Fruit fly (Drosophila melanogaster): ENCODE results near the gene CG10576.

CG10576 gene

DNA sequence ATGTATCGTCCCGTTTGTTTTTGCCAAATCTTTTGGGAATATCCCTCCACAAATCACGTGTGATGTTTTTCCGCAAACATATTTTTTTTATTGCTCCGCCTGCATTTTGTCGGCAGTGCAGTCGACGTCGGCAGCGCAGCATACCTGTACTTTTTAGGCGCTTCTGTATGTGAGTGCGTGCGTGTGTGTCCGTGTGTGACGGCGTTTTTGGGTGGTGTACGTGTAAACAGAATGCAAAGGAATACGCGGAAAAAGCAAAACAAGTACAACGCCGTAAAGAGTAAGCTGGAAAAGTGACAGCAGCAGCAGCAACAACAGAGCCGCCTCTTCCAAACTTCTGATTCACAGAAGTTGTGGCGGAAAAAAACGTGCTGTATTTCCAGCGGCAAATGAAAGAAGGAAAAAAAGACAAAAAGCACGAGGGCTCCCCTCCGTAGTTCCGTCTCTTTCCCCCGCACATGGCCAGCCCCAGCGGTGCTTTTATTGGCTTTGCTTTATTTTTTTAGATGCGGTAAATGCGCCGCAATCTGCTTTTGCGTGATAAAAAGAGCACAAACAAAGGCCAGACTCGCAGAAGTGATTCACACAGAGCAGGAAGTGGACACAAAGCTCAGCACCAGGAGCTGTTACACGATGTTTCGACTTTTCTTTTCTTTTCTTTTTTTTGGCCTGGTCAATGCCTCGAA lies 4.8 kb upstream of the CG10576 start:
- TF ChIP-seq ttk (optimal IDR thresholded peaks at IDR 0.05) (peak; percentile 24), insv (optimal IDR thresholded peaks at IDR 0.05) (no peak)

DNA sequence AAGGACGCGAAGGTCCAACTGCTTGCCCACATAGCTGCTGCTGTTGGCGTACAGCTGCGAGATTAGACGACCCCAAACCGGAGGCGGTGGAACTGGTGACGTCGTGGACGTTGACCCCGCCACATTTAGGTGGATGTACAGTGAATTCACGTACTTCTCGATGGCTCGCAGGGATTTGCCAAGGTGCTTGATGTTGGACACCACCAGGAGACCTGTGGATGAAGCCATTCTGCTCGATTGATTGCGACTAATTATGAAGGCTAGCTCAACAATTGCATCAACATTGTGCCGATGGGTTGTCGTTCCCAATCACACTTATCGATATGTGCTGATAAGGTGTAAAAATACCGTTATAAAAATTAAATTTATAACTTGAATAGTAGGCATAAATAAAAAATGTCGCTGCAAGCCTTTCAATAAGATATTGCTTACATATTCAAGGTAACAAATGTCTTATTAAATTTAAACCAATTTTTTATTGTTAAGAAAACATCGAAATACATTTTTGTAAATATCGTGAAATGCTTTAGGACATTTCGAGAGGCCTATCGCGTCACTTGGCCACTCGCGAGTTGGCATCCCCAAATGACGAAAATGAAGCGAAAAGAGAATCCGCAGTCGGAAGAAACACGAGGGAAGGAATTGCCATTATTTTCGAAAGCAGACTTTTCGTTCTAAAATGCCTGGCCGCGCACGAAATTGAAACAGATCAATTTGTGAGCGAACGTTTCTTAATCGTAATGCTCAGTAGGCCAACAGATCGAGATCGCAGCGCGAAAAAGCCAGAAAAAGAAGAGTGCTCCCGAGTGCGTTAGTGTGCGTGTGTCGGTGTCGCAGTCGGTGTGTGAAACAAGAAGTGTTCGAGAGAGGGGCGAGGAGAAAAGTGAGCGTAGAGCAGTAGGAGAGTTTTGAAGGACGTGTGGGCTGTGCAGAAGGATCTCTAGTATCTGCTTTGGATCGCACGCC lies 3.3 kb upstream of the CG10576 start, which contains the start of the genes Ppat-Dpck and scny:
Gene Ppat-Dpck, minus strand, starts transcription at position 263 of the 966 bp plus-strand sequence.
Gene scny, plus strand, starts transcription at position 471 of the 966 bp plus-strand sequence.
- TF ChIP-seq insv (optimal IDR thresholded peaks at IDR 0.05) (no peak), psq (optimal IDR thresholded peaks at IDR 0.05) (peak; percentile 65)

DNA sequence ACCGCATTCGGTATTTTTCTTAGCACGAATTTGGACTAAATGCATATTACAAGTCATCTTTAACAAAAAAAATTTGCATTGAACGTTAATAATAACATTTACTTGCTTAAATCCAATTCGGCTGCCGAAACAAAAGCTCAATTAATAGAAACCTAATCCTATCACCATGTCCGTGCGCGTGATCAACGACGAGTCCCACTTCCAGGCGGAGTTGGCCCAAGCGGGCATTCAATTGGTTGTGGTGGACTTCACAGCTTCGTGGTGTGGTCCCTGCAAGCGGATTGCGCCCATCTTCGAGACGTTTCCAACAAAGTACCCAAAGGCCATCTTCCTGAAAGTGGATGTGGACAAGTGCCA lies 320 bp upstream of the CG10576 start, which contains the start of gene Txl:
Gene Txl, plus strand, starts transcription at position 3 of the 357 bp plus-strand sequence.
- TF ChIP-seq Sin3A (optimal IDR thresholded peaks at IDR 0.05): no peak
- no peak for TF ChIP-seq h (optimal IDR thresholded peaks at IDR 0.05)
- no peak for TF ChIP-seq psq (optimal IDR thresholded peaks at IDR 0.05)

DNA sequence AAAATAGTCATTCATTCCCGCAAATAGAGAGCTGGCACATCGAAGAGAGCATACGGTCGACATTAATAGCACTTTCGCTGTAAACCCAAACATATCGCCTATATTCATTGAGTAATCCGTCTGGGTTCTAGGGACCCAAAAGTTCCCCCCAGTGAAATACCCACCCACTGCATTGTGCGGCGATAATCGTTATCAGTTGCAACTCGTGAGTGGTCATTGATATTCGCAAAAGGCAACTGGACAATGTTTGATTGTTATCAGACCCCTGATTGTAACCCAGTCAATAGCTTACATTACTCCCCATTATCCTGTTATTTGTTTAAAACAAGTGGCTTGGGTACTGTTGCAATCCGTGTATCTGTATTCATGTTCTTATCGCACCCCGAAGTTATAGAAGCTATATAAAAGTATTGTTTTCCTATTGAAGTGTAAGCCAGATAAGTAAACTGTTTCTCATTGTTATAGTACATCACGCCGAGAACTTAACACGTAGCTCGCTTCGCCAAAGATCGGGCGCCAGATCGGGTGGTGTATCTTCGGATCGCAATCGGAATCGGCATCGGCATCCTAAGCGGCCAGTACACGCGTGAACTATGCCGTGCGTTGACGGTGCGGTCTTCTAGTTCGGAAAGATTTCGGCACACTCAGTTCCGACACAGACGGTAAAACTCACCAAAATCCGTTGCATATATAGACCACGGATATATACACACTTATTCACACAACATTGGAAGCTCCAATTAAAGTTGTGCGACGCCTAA lies 11.7 kb downstream of the CG10576 start:
- TF ChIP-seq psq (optimal IDR thresholded peaks at IDR 0.05) (no peak), h (optimal IDR thresholded peaks at IDR 0.05) (no peak), insv (optimal IDR thresholded peaks at IDR 0.05) (no peak), ttk (optimal IDR thresholded peaks at IDR 0.05) (no peak)

DNA sequence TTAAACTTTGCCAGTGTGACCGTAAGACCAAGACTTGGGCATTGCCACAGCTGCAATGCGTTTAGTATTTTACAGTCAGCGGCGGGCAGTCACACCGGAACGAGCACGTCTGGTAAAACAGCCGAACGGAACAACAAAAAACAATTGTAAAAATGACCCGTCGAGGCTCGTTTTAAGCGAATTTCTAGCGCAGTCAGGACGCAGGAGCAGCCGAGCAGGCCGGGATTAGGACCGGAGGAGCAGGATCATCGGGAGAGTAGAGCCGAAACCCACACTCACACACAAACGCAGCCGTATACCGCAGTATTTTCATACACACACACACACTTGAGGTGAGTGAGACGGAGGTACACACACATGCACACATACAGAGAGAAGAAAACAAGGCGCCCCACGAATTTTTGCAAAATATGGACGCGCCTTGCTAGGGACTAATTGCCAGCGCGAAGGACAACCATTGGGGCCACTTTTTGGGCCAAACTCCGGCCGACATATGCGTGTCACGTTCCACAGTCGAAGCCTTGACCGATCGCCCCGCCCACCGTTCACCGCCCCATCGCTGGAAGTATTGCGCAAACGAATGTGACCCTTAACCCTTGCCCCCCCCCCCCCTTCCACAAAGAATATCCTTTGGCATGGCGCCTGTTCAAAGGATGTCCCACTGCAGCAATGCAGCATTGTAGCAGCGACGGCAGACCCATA lies 12.4 kb downstream of the CG10576 start, which contains the start of gene Usp47:
Gene Usp47, plus strand, starts transcription at position 71 of the 702 bp plus-strand sequence.
- TF ChIP-seq Myc (optimal IDR thresholded peaks at IDR 0.05) (no peak), ttk (optimal IDR thresholded peaks at IDR 0.05) (no peak), psq (optimal IDR thresholded peaks at IDR 0.05) (no peak), insv (optimal IDR thresholded peaks at IDR 0.05) (no peak), h (optimal IDR thresholded peaks at IDR 0.05) (no peak), Sin3A (optimal IDR thresholded peaks at IDR 0.05) (no peak)

DNA sequence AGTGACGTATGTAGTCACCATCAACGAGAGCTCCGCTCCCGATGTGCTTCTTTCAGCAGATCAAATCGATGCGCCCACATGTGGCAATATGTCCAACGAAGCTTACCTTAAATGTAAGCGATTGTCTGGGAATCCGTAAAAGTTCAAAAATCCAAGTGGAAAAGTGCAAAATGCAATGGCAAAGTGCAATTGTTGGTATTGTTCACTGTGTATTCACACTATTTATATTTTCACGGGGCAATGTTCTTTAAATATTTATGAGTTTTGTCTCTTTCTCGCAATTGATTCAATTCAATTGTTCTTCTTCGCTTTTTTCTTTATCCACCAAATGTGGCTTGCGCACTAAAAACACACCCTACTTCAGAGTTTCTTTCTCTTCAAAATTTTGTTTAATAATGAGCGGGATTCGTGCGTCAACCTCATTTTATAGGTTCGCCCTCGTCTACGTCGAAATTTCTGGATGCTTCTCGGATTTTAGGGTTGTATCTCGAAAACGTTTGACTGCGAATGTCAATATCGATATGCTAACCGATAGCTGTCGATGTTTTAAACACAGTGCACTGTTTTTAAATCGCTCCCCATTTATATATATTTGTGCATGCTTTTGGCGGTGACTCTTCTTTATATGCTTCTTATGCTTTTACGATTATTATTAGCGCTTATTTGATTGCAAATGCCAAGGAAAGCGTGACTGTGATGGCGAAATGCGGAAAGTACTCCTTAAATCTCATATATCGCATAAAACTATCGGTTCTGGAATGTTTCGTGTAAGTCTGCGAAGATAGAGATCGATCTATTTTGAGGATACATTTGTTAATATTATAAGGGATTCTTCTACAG lies 13.5 kb downstream of the CG10576 start, which contains the start of gene DnaJ-1:
Gene DnaJ-1, minus strand, starts transcription at position 450 of the 840 bp plus-strand sequence.
- TF ChIP-seq insv (optimal IDR thresholded peaks at IDR 0.05) (no peak), Sin3A (optimal IDR thresholded peaks at IDR 0.05) (no peak), ttk (optimal IDR thresholded peaks at IDR 0.05) (no peak), psq (optimal IDR thresholded peaks at IDR 0.05) (no peak), h (optimal IDR thresholded peaks at IDR 0.05) (no peak), Myc (optimal IDR thresholded peaks at IDR 0.05) (no peak)

DNA sequence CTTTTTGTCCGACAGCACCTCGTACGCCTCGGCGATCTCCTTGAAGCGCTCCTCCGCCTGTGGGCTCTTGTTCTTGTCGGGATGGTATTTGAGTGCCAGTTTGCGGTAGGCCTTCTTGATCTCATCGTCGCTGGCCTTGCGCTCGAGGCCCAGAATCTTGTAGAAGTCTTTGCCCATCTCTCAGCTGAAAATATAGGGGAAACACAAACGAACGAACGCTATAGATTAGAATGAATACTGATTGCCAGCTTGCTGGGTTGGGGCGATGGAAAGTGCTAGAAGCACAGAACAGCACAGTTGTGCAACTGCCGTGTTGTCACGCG lies 14.1 kb downstream of the CG10576 start:
- TF ChIP-seq Myc (optimal IDR thresholded peaks at IDR 0.05) (no peak), ttk (optimal IDR thresholded peaks at IDR 0.05) (no peak), insv (optimal IDR thresholded peaks at IDR 0.05) (no peak), psq (optimal IDR thresholded peaks at IDR 0.05) (no peak), h (optimal IDR thresholded peaks at IDR 0.05) (no peak), Sin3A (optimal IDR thresholded peaks at IDR 0.05) (no peak)

DNA sequence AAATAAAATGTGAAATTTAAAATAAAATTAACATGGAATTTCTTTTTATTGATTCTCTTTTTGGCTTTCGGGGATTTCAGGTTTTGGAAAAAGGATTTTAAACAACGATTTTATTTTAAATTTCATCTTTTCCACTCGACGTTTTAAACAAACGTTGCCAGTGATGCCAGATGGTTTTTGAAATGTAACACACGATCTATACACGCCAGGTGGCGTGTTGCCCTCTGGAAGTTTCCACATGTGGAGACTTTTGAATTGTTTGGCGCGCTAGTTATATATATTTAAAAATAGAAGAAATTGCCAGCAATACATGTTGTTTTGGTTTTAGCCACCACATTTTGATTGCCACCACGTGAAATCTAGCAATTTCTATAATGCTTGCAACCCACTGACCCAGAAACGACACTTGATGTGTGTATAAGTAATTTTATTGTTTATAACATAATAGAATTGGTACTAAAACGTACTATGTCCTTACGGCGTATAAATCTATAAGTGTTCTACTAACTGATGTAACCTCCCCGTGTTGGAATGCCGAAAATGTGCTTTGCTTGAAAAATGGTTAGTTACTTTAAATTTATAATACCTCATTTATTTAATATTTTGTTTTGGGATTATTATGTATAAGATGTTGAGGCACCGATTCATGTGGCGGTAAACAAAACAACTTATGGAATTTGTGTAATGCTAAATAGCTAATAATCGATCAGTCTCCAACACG lies 15.7 kb downstream of the CG10576 start:
- TF ChIP-seq ttk (optimal IDR thresholded peaks at IDR 0.05): no peak
- no peak for TF ChIP-seq Sin3A (optimal IDR thresholded peaks at IDR 0.05)
- no peak for TF ChIP-seq insv (optimal IDR thresholded peaks at IDR 0.05)
- TF ChIP-seq psq (optimal IDR thresholded peaks at IDR 0.05): no peak
- TF ChIP-seq Myc (optimal IDR thresholded peaks at IDR 0.05): no peak
- no peak for TF ChIP-seq h (optimal IDR thresholded peaks at IDR 0.05)

DNA sequence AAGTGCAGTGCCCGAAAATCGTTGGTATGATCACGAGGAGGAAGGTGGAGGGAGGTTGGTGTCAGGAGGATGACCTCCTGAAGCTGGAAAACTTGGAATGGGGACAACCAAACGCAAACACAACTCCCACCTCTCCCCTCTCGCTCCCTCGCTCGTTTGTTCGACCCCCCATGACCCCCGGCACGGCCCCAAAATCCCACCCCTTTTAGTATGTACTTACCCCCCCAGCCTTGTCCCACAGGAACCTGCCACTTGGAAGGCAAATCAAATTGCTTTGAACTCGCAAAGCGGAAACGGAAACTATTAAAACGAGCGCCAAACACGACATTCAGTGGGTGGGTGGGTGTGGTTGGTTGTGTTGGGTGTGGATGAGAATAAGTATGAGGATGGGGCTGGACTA lies 33.9 kb downstream of the CG10576 start:
- TF ChIP-seq h (optimal IDR thresholded peaks at IDR 0.05) (no peak), ttk (optimal IDR thresholded peaks at IDR 0.05) (no peak)

DNA sequence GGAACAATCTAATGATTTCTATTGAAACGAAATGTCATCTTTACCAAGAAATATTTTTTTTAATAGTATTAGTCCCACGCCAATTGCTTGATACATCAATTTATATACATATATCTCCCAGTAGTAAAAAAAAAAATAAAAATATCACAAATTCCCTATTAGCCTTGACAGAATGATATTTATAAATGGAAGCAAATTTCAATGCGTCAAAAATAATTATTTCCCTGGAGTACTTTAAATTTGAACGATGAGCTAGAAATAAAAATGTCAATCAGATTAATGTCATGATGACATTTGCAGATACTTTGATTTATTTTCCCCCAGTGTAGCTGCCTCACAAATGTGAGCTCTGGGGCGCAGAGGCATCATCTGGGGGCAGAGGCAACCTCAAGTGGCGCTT lies 52.5 kb downstream of the CG10576 start, which contains the start of gene CG44521:
Gene CG44521, plus strand, starts transcription at position 301 of the 400 bp plus-strand sequence.
- no peak for TF ChIP-seq ttk (optimal IDR thresholded peaks at IDR 0.05)
- no peak for TF ChIP-seq h (optimal IDR thresholded peaks at IDR 0.05)
- TF ChIP-seq Sin3A (optimal IDR thresholded peaks at IDR 0.05): no peak
- no peak for TF ChIP-seq insv (optimal IDR thresholded peaks at IDR 0.05)
- TF ChIP-seq Myc (optimal IDR thresholded peaks at IDR 0.05): no peak
- TF ChIP-seq psq (optimal IDR thresholded peaks at IDR 0.05): no peak
